Fruit fly (Drosophila melanogaster) whole organism, embryonic: ENCODE data around the gene CG14642.

Experiments
- B-H2 ChIP-seq: fragments of 200-800 bp; sonication (Bioruptor generic); optimal IDR thresholded peaks from 2 replicates; lab custom pipeline; 2018; ENCODE audit warnings: missing biosample characterization, mild to moderate bottlenecking, missing genetic modification characterization
- CG10274 ChIP-seq: fragments of 200-800 bp; sonication (Bioruptor generic); optimal IDR thresholded peaks from 3 replicates; lab custom pipeline; 2017; ENCODE audit warnings: missing biosample characterization, mild to moderate bottlenecking, missing genetic modification characterization
- CG10321 ChIP-seq: fragments of 200-800 bp; sonication (Bioruptor generic); IDR thresholded peaks from 2 replicates; pipeline ENCODE4 v1.3.6; 2022; ENCODE audit warnings: missing biosample characterization, missing genetic modification characterization
- CG10366 ChIP-seq: fragments of 200-800 bp; sonication (Bioruptor generic); IDR thresholded peaks from 2 replicates; pipeline ENCODE4 v1.3.6; 2022; ENCODE audit warnings: missing biosample characterization, missing genetic modification characterization
- CG11093 ChIP-seq: fragments of 200-800 bp; sonication (Bioruptor generic); IDR thresholded peaks from 3 replicates; pipeline ENCODE4 v1.3.6; 2022; ENCODE audit warnings: missing biosample characterization, missing genetic modification characterization
- CG11695 ChIP-seq: fragments of 200-800 bp; sonication (Bioruptor generic); IDR thresholded peaks from 3 replicates; pipeline ENCODE4 v1.3.6; 2022; ENCODE audit warnings: missing biosample characterization, missing genetic modification characterization
- CG12071 ChIP-seq: fragments of 200-800 bp; sonication (Bioruptor generic); optimal IDR thresholded peaks from 3 replicates; lab custom pipeline; 2018; ENCODE audit warnings: missing biosample characterization, mild to moderate bottlenecking, missing genetic modification characterization
- CG12155 ChIP-seq: fragments of 200-800 bp; sonication (Bioruptor generic); optimal IDR thresholded peaks from 3 replicates; lab custom pipeline; 2016; ENCODE audit warnings: missing biosample characterization, missing genetic modification characterization
- CG12744 ChIP-seq: fragments of 200-800 bp; sonication (Bioruptor generic); optimal IDR thresholded peaks from 2 replicates; lab custom pipeline; 2016; ENCODE audit warnings: missing biosample characterization, missing genetic modification characterization
- CG13123 ChIP-seq: fragments of 200-800 bp; sonication (Bioruptor generic); optimal IDR thresholded peaks from 2 replicates; lab custom pipeline; 2016; ENCODE audit warnings: missing biosample characterization, missing genetic modification characterization
- CG16779 ChIP-seq: fragments of 200-800 bp; sonication (Bioruptor generic); IDR thresholded peaks from 2 replicates; pipeline ENCODE4 v1.3.6; 2022; ENCODE audit warnings: missing biosample characterization, missing genetic modification characterization
- CG17328 ChIP-seq: fragments of 200-800 bp; sonication (Bioruptor generic); IDR thresholded peaks from 2 replicates; pipeline ENCODE4 v1.3.6; 2022; ENCODE audit warnings: missing biosample characterization, missing genetic modification characterization
- CG17385 ChIP-seq: fragments of 200-800 bp; sonication (Bioruptor generic); optimal IDR thresholded peaks from 3 replicates; lab custom pipeline; 2018; ENCODE audit warnings: missing biosample characterization, mild to moderate bottlenecking, missing genetic modification characterization
- CG30431 ChIP-seq: fragments of 200-800 bp; sonication (Bioruptor generic); optimal IDR thresholded peaks from 2 replicates; lab custom pipeline; 2017; ENCODE audit warnings: missing biosample characterization, missing genetic modification characterization
- CG3995 ChIP-seq: fragments of 200-800 bp; sonication (Bioruptor generic); optimal IDR thresholded peaks from 3 replicates; lab custom pipeline; 2016; ENCODE audit warnings: missing biosample characterization, missing genetic modification characterization
- CG4707 ChIP-seq: fragments of 200-800 bp; sonication (Bioruptor generic); optimal IDR thresholded peaks from 2 replicates; lab custom pipeline; 2018; ENCODE audit warnings: missing biosample characterization, mild to moderate bottlenecking, missing genetic modification characterization, moderate library complexity
- CG4820 ChIP-seq: fragments of 200-800 bp; sonication (Bioruptor generic); optimal IDR thresholded peaks from 3 replicates; lab custom pipeline; 2016; ENCODE audit warnings: missing biosample characterization, missing genetic modification characterization
- CG6813 ChIP-seq: fragments of 200-800 bp; sonication (Bioruptor generic); optimal IDR thresholded peaks from 2 replicates; lab custom pipeline; 2017; ENCODE audit warnings: missing biosample characterization, missing genetic modification characterization, mild to moderate bottlenecking, moderate library complexity, missing genetic modification reagents
- CG7963 ChIP-seq: fragments of 200-800 bp; sonication (Bioruptor generic); IDR thresholded peaks from 3 replicates; pipeline ENCODE4 v1.3.6; 2022; ENCODE audit warnings: missing biosample characterization, missing genetic modification characterization; ENCODE audit not compliant: partially characterized antibody
- CG8924 ChIP-seq: fragments of 200-800 bp; optimal IDR thresholded peaks from 3 replicates; lab custom pipeline; 2019; ENCODE audit warnings: missing biosample characterization, mild to moderate bottlenecking, missing genetic modification characterization, moderate library complexity
- CG8944 ChIP-seq: fragments of 200-800 bp; sonication (Bioruptor generic); optimal IDR thresholded peaks from 3 replicates; lab custom pipeline; 2016; ENCODE audit warnings: missing biosample characterization, missing genetic modification characterization
- CG9727 ChIP-seq: fragments of 200-800 bp; sonication (Bioruptor generic); optimal IDR thresholded peaks from 3 replicates; lab custom pipeline; 2017; ENCODE audit warnings: missing biosample characterization, mild to moderate bottlenecking, missing genetic modification characterization
- CoRest ChIP-seq: fragments of 200-800 bp; sonication (Bioruptor generic); optimal IDR thresholded peaks from 3 replicates; lab custom pipeline; 2018; ENCODE audit warnings: missing biosample characterization, mild to moderate bottlenecking, missing genetic modification characterization, moderate library complexity
- HmgD ChIP-seq: fragments of 200-800 bp; sonication (Bioruptor generic); optimal IDR thresholded peaks from 3 replicates; lab custom pipeline; 2016; ENCODE audit warnings: missing biosample characterization, missing genetic modification characterization
- Hr78 ChIP-seq, 2 experiments: fragments of 200-800 bp in 1 of 2; fragments of >200 bp in 1 of 2; sonication (Bioruptor generic) in 1 of 2; optimal IDR thresholded peaks; 2 replicates each; lab custom pipeline; 2017 to 2019; ENCODE audit warnings: missing biosample characterization in 2 of 2, missing genetic modification characterization in 2 of 2, mild to moderate bottlenecking in 1 of 2, moderate library complexity in 1 of 2
- Hsf ChIP-seq: fragments of 200-800 bp; sonication (Bioruptor generic); optimal IDR thresholded peaks from 3 replicates; lab custom pipeline; 2016; ENCODE audit warnings: missing biosample characterization, missing genetic modification characterization
- Mad ChIP-seq: fragments of 200-800 bp; sonication (Bioruptor generic); optimal IDR thresholded peaks from 2 replicates; lab custom pipeline; 2016; ENCODE audit warnings: missing biosample characterization, missing genetic modification characterization
- Mes4 ChIP-seq: fragments of 200-800 bp; sonication (Bioruptor generic); optimal IDR thresholded peaks from 2 replicates; lab custom pipeline; 2016; ENCODE audit warnings: missing biosample characterization, missing genetic modification characterization
- Nf-YB ChIP-seq: fragments of 200-800 bp; sonication (Bioruptor generic); optimal IDR thresholded peaks from 3 replicates; lab custom pipeline; 2019; ENCODE audit warnings: missing biosample characterization, mild to moderate bottlenecking, missing genetic modification characterization, moderate library complexity
- Oli ChIP-seq: fragments of 200-800 bp; sonication (Bioruptor generic); optimal IDR thresholded peaks from 2 replicates; lab custom pipeline; 2018; ENCODE audit warnings: missing biosample characterization, mild to moderate bottlenecking, missing genetic modification characterization, moderate library complexity
- Tbp ChIP-seq: fragments of >200 bp; optimal IDR thresholded peaks from 2 replicates; lab custom pipeline; 2018; ENCODE audit warnings: missing biosample characterization, missing genetic modification characterization
- ap ChIP-seq: fragments of 200-800 bp; sonication (Bioruptor generic); IDR thresholded peaks from 2 replicates; pipeline ENCODE4 v1.3.6; 2022; ENCODE audit warnings: missing biosample characterization, missing genetic modification characterization
- ara ChIP-seq: fragments of 200-800 bp; sonication (Bioruptor generic); IDR thresholded peaks from 2 replicates; pipeline ENCODE4 v1.3.6; 2022; ENCODE audit warnings: missing biosample characterization, missing genetic modification characterization
- chn ChIP-seq: fragments of 200-800 bp; sonication (Bioruptor generic); optimal IDR thresholded peaks from 2 replicates; lab custom pipeline; 2016; ENCODE audit warnings: missing biosample characterization, missing genetic modification characterization
- corto ChIP-seq: fragments of 200-800 bp; sonication (Bioruptor generic); optimal IDR thresholded peaks from 2 replicates; lab custom pipeline; 2016; ENCODE audit warnings: missing biosample characterization, mild to moderate bottlenecking, missing genetic modification characterization, moderate library complexity
- dmrt99B ChIP-seq: fragments of 200-800 bp; sonication (Bioruptor generic); optimal IDR thresholded peaks from 2 replicates; lab custom pipeline; 2018; ENCODE audit warnings: missing biosample characterization, mild to moderate bottlenecking, missing genetic modification characterization, moderate library complexity
- dysf ChIP-seq: fragments of 200-800 bp; sonication (Bioruptor generic); IDR thresholded peaks from 3 replicates; pipeline ENCODE4 v1.3.6; 2022; ENCODE audit warnings: missing biosample characterization, missing genetic modification characterization
- ham ChIP-seq: fragments of 200-800 bp; sonication (Bioruptor generic); IDR thresholded peaks from 2 replicates; pipeline ENCODE4 v1.3.6; 2022; ENCODE audit warnings: missing biosample characterization, missing genetic modification characterization
- her ChIP-seq: fragments of 200-800 bp; sonication (Bioruptor generic); optimal IDR thresholded peaks from 2 replicates; lab custom pipeline; 2016; ENCODE audit warnings: missing biosample characterization, missing genetic modification characterization
- nmo ChIP-seq: fragments of 200-800 bp; sonication (Bioruptor generic); optimal IDR thresholded peaks from 2 replicates; lab custom pipeline; 2018; ENCODE audit warnings: missing biosample characterization, mild to moderate bottlenecking, missing genetic modification characterization, moderate library complexity
- pan ChIP-seq, 4 experiments: fragments of >200 bp in 3 of 4; fragments of 200-800 bp in 1 of 4; sonication (Bioruptor generic) in 1 of 4; optimal IDR thresholded peaks in 3 of 4; IDR thresholded peaks in 1 of 4; 2 replicates each; pipeline versions ENCODE4 v1.3.6 to Lab custom; 2017 to 2022; ENCODE audit warnings: missing biosample characterization in 2 of 4, missing genetic modification characterization in 2 of 4, mixed read lengths in 1 of 4
- ranshi ChIP-seq: fragments of 200-800 bp; sonication (Bioruptor generic); IDR thresholded peaks from 2 replicates; pipeline ENCODE4 v1.3.6; 2022; ENCODE audit warnings: missing biosample characterization, missing genetic modification characterization
- sc ChIP-seq, 3 experiments: fragments of >200 bp in 2 of 3; fragments of 200-800 bp in 1 of 3; sonication (Bioruptor generic) in 1 of 3; optimal IDR thresholded peaks; 2 replicates in 2 of 3; 3 replicates in 1 of 3; lab custom pipeline; 2017; ENCODE audit warnings: mild to moderate bottlenecking in 1 of 3, missing biosample characterization in 1 of 3, missing genetic modification characterization in 1 of 3, missing genetic modification reagents in 1 of 3
- seq ChIP-seq: fragments of 200-800 bp; sonication (Bioruptor generic); IDR thresholded peaks from 2 replicates; pipeline ENCODE4 v1.3.6; 2022; ENCODE audit warnings: missing biosample characterization, missing genetic modification characterization
- slbo ChIP-seq: fragments of 200-800 bp; sonication (Bioruptor generic); IDR thresholded peaks from 2 replicates; pipeline ENCODE4 v1.3.6; 2022; ENCODE audit warnings: missing biosample characterization, missing genetic modification characterization
- slou ChIP-seq: fragments of 200-800 bp; sonication (Bioruptor generic); optimal IDR thresholded peaks from 3 replicates; lab custom pipeline; 2016; ENCODE audit warnings: missing biosample characterization, missing genetic modification characterization
- tna ChIP-seq: fragments of 200-800 bp; sonication (Bioruptor generic); IDR thresholded peaks from 2 replicates; pipeline ENCODE4 v1.3.6; 2022; ENCODE audit warnings: missing biosample characterization, missing genetic modification characterization; ENCODE audit not compliant: partially characterized antibody
- usp ChIP-seq: fragments of >200 bp; optimal IDR thresholded peaks from 2 replicates; lab custom pipeline; 2017; ENCODE audit warnings: missing biosample characterization, missing genetic modification characterization
- zfh1 ChIP-seq: fragments of 200-800 bp; sonication (Bioruptor generic); IDR thresholded peaks from 3 replicates; pipeline ENCODE4 v1.3.6; 2022; ENCODE audit warnings: missing biosample characterization, missing genetic modification characterization

The CG14642 gene

DNA sequence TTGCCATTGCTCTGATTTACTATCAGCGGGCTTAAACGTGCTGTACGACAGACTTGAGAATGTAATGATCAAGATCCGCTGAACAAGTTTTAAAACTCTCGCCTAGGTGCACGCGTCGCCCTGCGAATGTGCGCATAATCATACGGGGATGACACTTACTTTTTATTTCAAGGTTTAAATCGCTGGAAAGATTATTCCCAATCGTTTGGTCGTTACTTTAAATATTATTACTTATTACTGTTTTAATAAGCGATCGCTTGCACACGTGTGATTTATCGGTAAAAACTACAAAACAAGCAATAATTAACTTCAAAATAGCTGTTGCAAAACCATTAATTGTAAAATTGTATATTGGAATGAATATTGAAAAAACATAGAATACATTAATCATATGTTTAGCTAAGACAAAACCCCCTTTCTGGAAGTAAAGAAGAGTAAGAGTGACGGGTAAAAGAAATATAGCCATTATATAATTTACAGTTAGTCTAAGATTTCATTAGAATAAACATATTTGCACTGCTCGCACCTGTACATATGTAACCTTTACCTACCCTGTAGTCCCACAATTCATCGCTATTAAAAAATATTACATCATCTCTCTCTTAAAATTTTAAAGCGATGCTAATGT lies 13.3 kb downstream of the CG14642 start, which contains the start of gene DhpD (continued):
- TF ChIP-seq CG11093 (GFP tag; lab: Robert Waterston, UW) (peak; percentile 46; the same call in 1 of the 3 replicates), B-H2 (GFP tag; lab: Kevin White, UChicago) (peak; percentile 81), CG10274 (GFP tag; lab: Kevin White, UChicago) (no peak), Oli (peak; percentile 48), Mad (no peak), CG8944 (peak; percentile 29), dmrt99B (tag; lab: Kevin White, UChicago) (no peak), nmo (peak; percentile 66), ranshi (GFP tag; lab: Robert Waterston, UW) (peak; percentile 49), CG13123 (GFP tag; lab: Kevin White, UChicago) (peak; percentile 17), CG16779 (GFP tag; lab: Robert Waterston, UW) (peak; percentile 58), zfh1 (GFP tag; lab: Robert Waterston, UW) (peak; percentile 84; the same call in 2 of the 3 replicates), CG9727 (GFP tag; lab: Kevin White, UChicago) (peak; percentile 49), CG12744 (GFP tag; lab: Kevin White, UChicago) (peak; percentile 61), her (GFP tag; lab: Kevin White, UChicago) (peak; percentile 28), slbo (GFP tag; lab: Robert Waterston, UW) (peak; percentile 86), ap (GFP tag; lab: Robert Waterston, UW) (0 out of 2 replicates have a peak, but pooled peaks have one; percentile 33), CoRest (tag; lab: Kevin White, UChicago) (peak; percentile 78), pan (optimal IDR thresholded peaks at IDR 0.05; lab: Kevin White, UChicago) (no peak), pan (GFP tag; optimal IDR thresholded peaks at IDR 0.05 in 1 of 2, IDR thresholded peaks at IDR 0.05 in 1 of 2) (peak in 1 of 2 experiments; percentile 74), CG8924 (tag; lab: Kevin White, UChicago) (no peak), CG30431 (GFP tag; lab: Kevin White, UChicago) (peak; percentile 16), CG7963 (peak; percentile 94), CG11695 (GFP tag; lab: Robert Waterston, UW) (0 out of 3 replicates have a peak, but pooled peaks have one; percentile 32), CG12155 (GFP tag; lab: Kevin White, UChicago) (peak; percentile 63), Mes4 (GFP tag; lab: Kevin White, UChicago) (no peak), Nf-YB (no peak), tna (peak; percentile 95), CG4820 (GFP tag; lab: Kevin White, UChicago) (peak; percentile 58), CG17385 (GFP tag; lab: Kevin White, UChicago) (peak; percentile 71), sc (optimal IDR thresholded peaks at IDR 0.05; lab: Kevin White, UChicago) (no peak), sc (GFP tag; optimal IDR thresholded peaks at IDR 0.05; lab: Kevin White, UChicago) (no peak), usp (GFP tag; lab: Kevin White, UChicago) (no peak), chn (GFP tag; lab: Kevin White, UChicago) (peak; percentile 37), CG17328 (GFP tag; lab: Robert Waterston, UW) (peak; percentile 80), dysf (GFP tag; lab: Robert Waterston, UW) (peak; percentile 78), corto (GFP tag; lab: Kevin White, UChicago) (peak; percentile 57), Tbp (GFP tag; lab: Kevin White, UChicago) (no peak), HmgD (GFP tag; lab: Kevin White, UChicago) (no peak), seq (GFP tag; lab: Robert Waterston, UW) (no peak), ara (GFP tag; lab: Robert Waterston, UW) (peak; percentile 76), CG10366 (GFP tag; lab: Robert Waterston, UW) (peak; percentile 66), CG10321 (GFP tag; lab: Robert Waterston, UW) (no peak), CG12071 (GFP tag; lab: Kevin White, UChicago) (no peak), ham (GFP tag; lab: Robert Waterston, UW) (no peak), slou (no peak), CG3995 (GFP tag; lab: Kevin White, UChicago) (peak; percentile 94), CG4707 (GFP tag; lab: Kevin White, UChicago) (no peak), Hr78 (GFP tag; optimal IDR thresholded peaks at IDR 0.05; lab: Kevin White, UChicago) (no peak), Hsf (peak; percentile 56), CG6813 (peak; percentile 56)
